Worm (Caenorhabditis elegans) whole organism, L2 larva: ENCODE results near the gene B0281.5.

ENCODE experiments used
- C34F6.9 ChIP-seq: fragments of 150-350 bp; optimal IDR thresholded peaks from 2 replicates; lab custom pipeline; 2014; ENCODE audit warnings: missing biosample characterization, missing genetic modification characterization
- Y55F3AM.14 ChIP-seq: fragments of 200-800 bp; sonication (Bioruptor generic); optimal IDR thresholded peaks from 2 replicates; lab custom pipeline; 2018; ENCODE audit warnings: mild to moderate bottlenecking, missing genetic modification characterization, missing compliant biosample characterization
- ZK546.5 ChIP-seq: sonication (generic microtip); optimal IDR thresholded peaks from 2 replicates; lab custom pipeline; 2017; ENCODE audit warnings: missing biosample characterization, missing genetic modification characterization
- ama-1 ChIP-seq: fragments of 150-350 bp; optimal IDR thresholded peaks from 2 replicates; lab custom pipeline; 2018; ENCODE audit warnings: inconsistent platforms
- blmp-1 ChIP-seq: sonication (generic microtip); optimal IDR thresholded peaks from 2 replicates; lab custom pipeline; 2017; ENCODE audit warnings: missing genetic modification characterization, mild to moderate bottlenecking, missing compliant biosample characterization, antibody characterized with exemption, moderate library complexity; ENCODE audit not compliant: insufficient read depth
- ceh-82 ChIP-seq: fragments of 150-350 bp; optimal IDR thresholded peaks from 2 replicates; lab custom pipeline; 2014; ENCODE audit warnings: missing biosample characterization, missing genetic modification characterization
- crh-2 ChIP-seq: sonication (generic microtip); optimal IDR thresholded peaks from 2 replicates; lab custom pipeline; 2017; ENCODE audit warnings: missing biosample characterization, missing genetic modification characterization
- dmd-4 ChIP-seq: sonication (generic microtip); optimal IDR thresholded peaks from 2 replicates; lab custom pipeline; 2017; ENCODE audit warnings: missing biosample characterization, missing genetic modification characterization
- egl-27 ChIP-seq: sonication (generic microtip); optimal IDR thresholded peaks from 3 replicates; lab custom pipeline; 2017; ENCODE audit warnings: missing biosample characterization, missing genetic modification reagents, missing genetic modification characterization
- elt-3 ChIP-seq: sonication (generic microtip); optimal IDR thresholded peaks from 2 replicates; lab custom pipeline; 2017; ENCODE audit warnings: missing biosample characterization, missing genetic modification characterization
- fos-1 ChIP-seq: fragments of 150-350 bp; optimal IDR thresholded peaks from 2 replicates; lab custom pipeline; 2014; ENCODE audit warnings: missing biosample characterization, missing genetic modification characterization
- gmeb-1 ChIP-seq: fragments of 150-350 bp; optimal IDR thresholded peaks from 2 replicates; lab custom pipeline; 2014; ENCODE audit warnings: missing biosample characterization, missing genetic modification characterization
- lin-11 ChIP-seq: fragments of 150-350 bp; sonication (generic microtip); optimal IDR thresholded peaks from 2 replicates; lab custom pipeline; 2014; ENCODE audit warnings: missing biosample characterization, missing genetic modification characterization, inconsistent platforms, mixed read lengths
- lin-13 ChIP-seq: fragments of 150-350 bp; optimal IDR thresholded peaks from 2 replicates; lab custom pipeline; 2014; ENCODE audit warnings: missing biosample characterization, missing genetic modification reagents, missing genetic modification characterization
- lin-39 ChIP-seq: fragments of 150-350 bp; optimal IDR thresholded peaks from 2 replicates; lab custom pipeline; 2014; ENCODE audit warnings: missing biosample characterization, missing genetic modification reagents, missing genetic modification characterization
- lsy-2 ChIP-seq, 2 experiments: fragments of 150-350 bp in 1 of 2; sonication (generic microtip) in 1 of 2; optimal IDR thresholded peaks; 2 replicates each; lab custom pipeline; 2014 to 2017; ENCODE audit warnings: missing biosample characterization in 2 of 2, missing genetic modification characterization in 2 of 2
- mab-5 ChIP-seq: fragments of 150-350 bp; optimal IDR thresholded peaks from 2 replicates; lab custom pipeline; 2014; ENCODE audit warnings: missing biosample characterization, missing genetic modification characterization
- mbf-1 ChIP-seq: sonication (generic microtip); optimal IDR thresholded peaks from 2 replicates; lab custom pipeline; 2017; ENCODE audit warnings: missing biosample characterization, missing genetic modification characterization
- nhr-12 ChIP-seq: fragments of 150-350 bp; optimal IDR thresholded peaks from 2 replicates; lab custom pipeline; 2014; ENCODE audit warnings: missing biosample characterization, missing genetic modification characterization
- nhr-129 ChIP-seq: fragments of 150-350 bp; optimal IDR thresholded peaks from 2 replicates; lab custom pipeline; 2014; ENCODE audit warnings: missing biosample characterization, missing genetic modification characterization
- nhr-21 ChIP-seq: fragments of 150-350 bp; optimal IDR thresholded peaks from 2 replicates; lab custom pipeline; 2014; ENCODE audit warnings: missing biosample characterization, missing genetic modification characterization
- nhr-23 ChIP-seq: fragments of 150-350 bp; optimal IDR thresholded peaks from 2 replicates; lab custom pipeline; 2014; ENCODE audit warnings: missing biosample characterization, missing genetic modification reagents, missing genetic modification characterization
- nhr-237 ChIP-seq: fragments of 150-350 bp; optimal IDR thresholded peaks from 2 replicates; lab custom pipeline; 2014; ENCODE audit warnings: missing biosample characterization, missing genetic modification characterization
- nhr-25 ChIP-seq: fragments of 150-350 bp; sonication (generic microtip); optimal IDR thresholded peaks from 3 replicates; lab custom pipeline; 2014; ENCODE audit warnings: missing biosample characterization, missing genetic modification characterization
- peb-1 ChIP-seq: fragments of 150-350 bp; optimal IDR thresholded peaks from 2 replicates; lab custom pipeline; 2014; ENCODE audit warnings: missing biosample characterization, missing genetic modification characterization
- sem-4 ChIP-seq: fragments of 150-350 bp; optimal IDR thresholded peaks from 2 replicates; lab custom pipeline; 2014; ENCODE audit warnings: missing biosample characterization, missing genetic modification reagents, missing genetic modification characterization
- skn-1 ChIP-seq: sonication (generic microtip); optimal IDR thresholded peaks from 2 replicates; lab custom pipeline; 2017; ENCODE audit warnings: missing biosample characterization, missing genetic modification characterization
- sma-3 ChIP-seq: sonication (generic microtip); optimal IDR thresholded peaks from 2 replicates; lab custom pipeline; 2016; ENCODE audit warnings: missing genetic modification reagents, missing genetic modification characterization, missing compliant biosample characterization
- unc-55 ChIP-seq: fragments of 150-350 bp; sonication (generic microtip); optimal IDR thresholded peaks from 3 replicates; lab custom pipeline; 2014; ENCODE audit warnings: missing biosample characterization, missing genetic modification reagents, missing genetic modification characterization
- unc-62 ChIP-seq: fragments of 150-350 bp; optimal IDR thresholded peaks from 2 replicates; lab custom pipeline; 2014; ENCODE audit warnings: missing biosample characterization, missing genetic modification reagents, missing genetic modification characterization
- zag-1 ChIP-seq: fragments of 150-350 bp; optimal IDR thresholded peaks from 2 replicates; lab custom pipeline; 2014; ENCODE audit warnings: missing biosample characterization, missing genetic modification characterization
- ztf-11 ChIP-seq: sonication (generic microtip); optimal IDR thresholded peaks from 2 replicates; lab custom pipeline; 2017; ENCODE audit warnings: missing biosample characterization, missing genetic modification characterization
- ztf-4 ChIP-seq: fragments of 150-350 bp; optimal IDR thresholded peaks from 2 replicates; lab custom pipeline; 2014; ENCODE audit warnings: missing biosample characterization, missing genetic modification characterization

The B0281.5 gene

ce11 chrII:2340974-2341373 lies 40.2 kb upstream of the B0281.5 start:
- TF ChIP-seq unc-55 (GFP tag; lab: Kevin White, UChicago) (peak; percentile 26), crh-2 (tag; lab: Kevin White, UChicago) (peak; percentile 14), nhr-23 (no peak), lsy-2 (tag; optimal IDR thresholded peaks at IDR 0.05; lab: Kevin White, UChicago) (peak in 1 of 2 experiments; percentile 38), ztf-11 (tag; lab: Kevin White, UChicago) (no peak)

- TF ChIP-seq ztf-4 (tag; lab: Kevin White, UChicago) (no peak), dmd-4 (tag; lab: Kevin White, UChicago) (no peak), nhr-12 (tag; lab: Kevin White, UChicago) (no peak), skn-1 (tag; lab: Kevin White, UChicago) (no peak), nhr-23 (no peak), zag-1 (tag; lab: Kevin White, UChicago) (no peak), elt-3 (no peak), mbf-1 (no peak), ceh-82 (tag; lab: Kevin White, UChicago) (no peak), nhr-237 (no peak)
- TF ChIP-seq, all 48 proteins: peak for 0
Measured at ce11 chrII:2336177-2336576, 35.4 kb upstream of the B0281.5 start.

ce11 chrII:2335572-2335971 lies 34.8 kb upstream of the B0281.5 start, which contains the start of gene F43C11.7:
F43C11.7 (plus strand) TSS chrII:2335897.
- no peak for TF ChIP-seq Y55F3AM.14 (GFP tag; lab: Kevin White, UChicago)
- TF ChIP-seq egl-27 (tag; lab: Kevin White, UChicago) = no peak
- peak; percentile 26 for TF ChIP-seq gmeb-1 (tag; lab: Kevin White, UChicago)
- TF ChIP-seq nhr-21 (tag; lab: Kevin White, UChicago) = no peak
- TF ChIP-seq nhr-25 = no peak
- no peak for TF ChIP-seq nhr-237
- no peak for TF ChIP-seq blmp-1 (tag; lab: Kevin White, UChicago)
- no peak for TF ChIP-seq lin-13 (GFP tag; lab: Kevin White, UChicago)
- peak; percentile 60 for TF ChIP-seq fos-1 (tag; lab: Kevin White, UChicago)
- no peak for TF ChIP-seq lsy-2 (tag; optimal IDR thresholded peaks at IDR 0.05; lab: Kevin White, UChicago)
- TF ChIP-seq sma-3 (GFP tag; lab: Kevin White, UChicago) = no peak
- no peak for TF ChIP-seq nhr-23
- TF ChIP-seq ama-1 (lab: Kevin White, UChicago) = no peak

- TF ChIP-seq ama-1 (lab: Kevin White, UChicago) (no peak), blmp-1 (tag; lab: Kevin White, UChicago) (no peak), fos-1 (tag; lab: Kevin White, UChicago) (peak; percentile 1), mbf-1 (no peak), ZK546.5 (no peak), C34F6.9 (no peak), ceh-82 (tag; lab: Kevin White, UChicago) (no peak), nhr-23 (no peak)
Measured at ce11 chrII:2332220-2332619, 31.5 kb upstream of the B0281.5 start, which contains the start of gene F43C11.8. F43C11.8 (plus strand) TSS chrII:2332520.

- TF ChIP-seq sem-4 (no peak), lin-39 (tag; lab: Kevin White, UChicago) (no peak), unc-62 (GFP tag; lab: Kevin White, UChicago) (no peak), zag-1 (tag; lab: Kevin White, UChicago) (no peak), ztf-4 (tag; lab: Kevin White, UChicago) (no peak), lin-13 (GFP tag; lab: Kevin White, UChicago) (no peak), gmeb-1 (tag; lab: Kevin White, UChicago) (no peak), ztf-11 (tag; lab: Kevin White, UChicago) (no peak), mab-5 (no peak), lin-11 (tag; lab: Kevin White, UChicago) (no peak), fos-1 (tag; lab: Kevin White, UChicago) (no peak), egl-27 (tag; lab: Kevin White, UChicago) (no peak), ceh-82 (tag; lab: Kevin White, UChicago) (no peak), C34F6.9 (no peak), crh-2 (tag; lab: Kevin White, UChicago) (no peak), peb-1 (no peak), nhr-129 (tag; lab: Kevin White, UChicago) (no peak)
Measured at ce11 chrII:2330462-2330861, 29.7 kb upstream of the B0281.5 start.
